1 fruit fly cellular context compared by ENCODE assay signal in the genomic region with DNA sequence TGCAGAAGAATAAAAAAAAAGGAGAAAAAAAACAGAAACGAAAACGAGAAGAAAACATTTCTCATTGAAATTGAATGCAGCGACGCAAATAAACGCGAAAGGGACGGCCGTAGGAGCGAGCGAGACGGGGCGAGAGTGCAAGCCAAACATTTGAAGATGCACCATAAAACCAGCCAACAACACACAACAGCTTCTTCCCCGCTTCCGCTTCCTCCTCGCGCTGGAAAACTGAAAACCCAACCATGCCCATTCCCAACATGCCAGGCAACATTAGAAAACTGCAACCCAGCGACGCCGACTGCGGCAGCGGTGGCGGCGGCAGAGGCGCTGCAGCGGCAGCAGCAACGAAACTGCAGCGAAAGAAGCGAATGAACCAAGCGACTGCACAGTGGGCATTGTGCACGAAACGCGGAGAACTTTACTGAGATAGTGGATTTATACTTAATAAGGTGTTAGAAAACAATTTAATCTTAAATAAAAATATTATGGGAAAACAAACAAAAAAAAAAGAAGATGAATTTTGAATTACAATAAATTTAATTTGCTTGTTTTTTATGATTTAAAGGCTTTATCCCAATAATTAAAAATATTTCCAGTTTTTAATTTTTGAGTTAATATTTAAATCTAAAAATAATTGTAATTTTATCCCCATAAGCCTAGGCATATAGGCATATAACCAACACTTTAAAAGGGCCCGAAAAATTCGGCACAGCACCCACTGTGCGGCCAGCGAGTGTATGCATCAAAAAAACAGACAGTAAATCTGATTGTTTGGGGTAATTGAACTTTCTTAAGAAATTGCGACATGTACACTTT.
TF ChIP-seq lines count a peak whose summit lies in the region.

No protein-coding gene starts in this region.

TF ChIP-seq in whole organism, embryonic, 481 proteins besides CTCF, POLR2A, EP300 and RAD21 (continued from another document and continues in another):
- TF ChIP-seq Med (GFP tag; lab: Kevin White, UChicago): peak; percentile 21
- TF ChIP-seq slou (GFP tag; optimal IDR thresholded peaks at IDR 0.05; lab: Kevin White, UChicago): peak; percentile 3
- TF ChIP-seq pnt (GFP tag; optimal IDR thresholded peaks at IDR 0.05; lab: Kevin White, UChicago): no peak
- no peak for TF ChIP-seq sr (GFP tag; IDR thresholded peaks at IDR 0.05; lab: Robert Waterston, UW)
- TF ChIP-seq Hmr (GFP tag; optimal IDR thresholded peaks at IDR 0.05; lab: Kevin White, UChicago): no peak
- no peak for TF ChIP-seq disco-r (GFP tag; optimal IDR thresholded peaks at IDR 0.05; lab: Kevin White, UChicago)
- TF ChIP-seq CG31224 (GFP tag; IDR thresholded peaks at IDR 0.05; lab: Robert Waterston, UW): no peak
- no peak for TF ChIP-seq CG13894 (tag; optimal IDR thresholded peaks at IDR 0.05; lab: Kevin White, UChicago)
- TF ChIP-seq inv (GFP tag; IDR thresholded peaks at IDR 0.05; lab: Robert Waterston, UW; ENCODE audit: partially characterized antibody): no peak
- peak; percentile 68 for TF ChIP-seq CG16815 (GFP tag; optimal IDR thresholded peaks at IDR 0.05; lab: Kevin White, UChicago)
- TF ChIP-seq pzg (GFP tag; optimal IDR thresholded peaks at IDR 0.05; lab: Kevin White, UChicago): no peak
- TF ChIP-seq CG18619 (GFP tag; optimal IDR thresholded peaks at IDR 0.05; lab: Kevin White, UChicago): peak; percentile 59
- TF ChIP-seq Xrp1 (GFP tag; IDR thresholded peaks at IDR 0.05; lab: Robert Waterston, UW): peak; percentile 70
- TF ChIP-seq fru (optimal IDR thresholded peaks at IDR 0.05; lab: Kevin White, UChicago): no peak
- no peak for TF ChIP-seq CG7372 (GFP tag; IDR thresholded peaks at IDR 0.05; lab: Robert Waterston, UW)
- TF ChIP-seq MBD-R2 (GFP tag; IDR thresholded peaks at IDR 0.05; lab: Robert Waterston, UW): no peak
- no peak for TF ChIP-seq CG43689 (GFP tag; IDR thresholded peaks at IDR 0.05; lab: Robert Waterston, UW)
- no peak for TF ChIP-seq CG10321 (GFP tag; IDR thresholded peaks at IDR 0.05; lab: Robert Waterston, UW)
- TF ChIP-seq Atf3 (GFP tag; optimal IDR thresholded peaks at IDR 0.05; lab: Kevin White, UChicago): no peak
- TF ChIP-seq Asciz (GFP tag; optimal IDR thresholded peaks at IDR 0.05; lab: Kevin White, UChicago): peak; percentile 71
- peak; percentile 8 for TF ChIP-seq salm (tag; optimal IDR thresholded peaks at IDR 0.05; lab: Kevin White, UChicago)
- TF ChIP-seq jing (GFP tag; optimal IDR thresholded peaks at IDR 0.05; lab: Kevin White, UChicago): no peak
- no peak for TF ChIP-seq unc-4 (GFP tag; IDR thresholded peaks at IDR 0.05; lab: Robert Waterston, UW; ENCODE audit: partially characterized antibody)
- TF ChIP-seq CG10959 (GFP tag; IDR thresholded peaks at IDR 0.05; lab: Robert Waterston, UW): no peak
- TF ChIP-seq CG3847 (GFP tag; IDR thresholded peaks at IDR 0.05; lab: Robert Waterston, UW): no peak
- TF ChIP-seq h (optimal IDR thresholded peaks at IDR 0.05; lab: Kevin White, UChicago): no peak
- TF ChIP-seq CG1529 (GFP tag; optimal IDR thresholded peaks at IDR 0.05; lab: Kevin White, UChicago): peak; percentile 78
- TF ChIP-seq mam (GFP tag; optimal IDR thresholded peaks at IDR 0.05; lab: Kevin White, UChicago): no peak
- TF ChIP-seq CG18476 (GFP tag; optimal IDR thresholded peaks at IDR 0.05; lab: Kevin White, UChicago): peak; percentile 36
- peak; percentile 84 for TF ChIP-seq CG11504 (tag; optimal IDR thresholded peaks at IDR 0.05; lab: Kevin White, UChicago)
- TF ChIP-seq NFAT (GFP tag; IDR thresholded peaks at IDR 0.05; lab: Robert Waterston, UW): no peak
- no peak for TF ChIP-seq ken (GFP tag; IDR thresholded peaks at IDR 0.05; lab: Robert Waterston, UW)
- peak; percentile 66 for TF ChIP-seq CG8924 (tag; optimal IDR thresholded peaks at IDR 0.05; lab: Kevin White, UChicago)
- TF ChIP-seq Gsc (GFP tag; IDR thresholded peaks at IDR 0.05; lab: Robert Waterston, UW): no peak
- no peak for TF ChIP-seq cas (GFP tag; IDR thresholded peaks at IDR 0.05; lab: Robert Waterston, UW)
- no peak for TF ChIP-seq sob (GFP tag; IDR thresholded peaks at IDR 0.05; lab: Robert Waterston, UW)
- peak; percentile 63 for TF ChIP-seq Six4 (GFP tag; optimal IDR thresholded peaks at IDR 0.05; lab: Kevin White, UChicago)
- peak; percentile 35 for TF ChIP-seq Usf (GFP tag; optimal IDR thresholded peaks at IDR 0.05; lab: Kevin White, UChicago)
- no peak for TF ChIP-seq B-H1 (GFP tag; IDR thresholded peaks at IDR 0.05; lab: Robert Waterston, UW)
- no peak for TF ChIP-seq Ets97D (GFP tag; optimal IDR thresholded peaks at IDR 0.05; lab: Kevin White, UChicago)
- peak; percentile 63 for TF ChIP-seq CG2202 (tag; optimal IDR thresholded peaks at IDR 0.05; lab: Kevin White, UChicago)
- no peak for TF ChIP-seq pan (optimal IDR thresholded peaks at IDR 0.05; lab: Kevin White, UChicago)
- TF ChIP-seq pan (GFP tag; optimal IDR thresholded peaks at IDR 0.05 in 1 of 2, IDR thresholded peaks at IDR 0.05 in 1 of 2): no peak
- peak; percentile 1 for TF ChIP-seq CG17568 (GFP tag; optimal IDR thresholded peaks at IDR 0.05; lab: Kevin White, UChicago)
- TF ChIP-seq Lim3 (GFP tag; IDR thresholded peaks at IDR 0.05; lab: Robert Waterston, UW): no peak
- no peak for TF ChIP-seq Oaz (GFP tag; IDR thresholded peaks at IDR 0.05; lab: Robert Waterston, UW)
- TF ChIP-seq CG14050 (GFP tag; IDR thresholded peaks at IDR 0.05; lab: Robert Waterston, UW): no peak
- no peak for TF ChIP-seq wdn (GFP tag; IDR thresholded peaks at IDR 0.05; lab: Robert Waterston, UW)
- TF ChIP-seq nom (GFP tag; optimal IDR thresholded peaks at IDR 0.05; lab: Kevin White, UChicago): no peak
- no peak for TF ChIP-seq CG9876 (GFP tag; optimal IDR thresholded peaks at IDR 0.05; lab: Kevin White, UChicago)
- peak; percentile 51 for TF ChIP-seq CG6689 (GFP tag; IDR thresholded peaks at IDR 0.05; lab: Robert Waterston, UW)
- 0 out of 2 replicates have a peak, but pooled peaks have one; percentile 22 for TF ChIP-seq CG1024 (GFP tag; IDR thresholded peaks at IDR 0.05; lab: Robert Waterston, UW)
- TF ChIP-seq sisA (GFP tag; IDR thresholded peaks at IDR 0.05; lab: Robert Waterston, UW): peak; percentile 46; the same call in 1 of the 2 replicates
- no peak for TF ChIP-seq Sin3A (optimal IDR thresholded peaks at IDR 0.05; lab: Kevin White, UChicago)
- no peak for TF ChIP-seq grn (GFP tag; optimal IDR thresholded peaks at IDR 0.05; lab: Kevin White, UChicago)
- TF ChIP-seq CG5180 (GFP tag; optimal IDR thresholded peaks at IDR 0.05; lab: Kevin White, UChicago): peak; percentile 23
- TF ChIP-seq croc (GFP tag; conservative IDR thresholded peaks at IDR 0.05; lab: Robert Waterston, UW): peak; percentile 45; the same call in 2 of the 3 replicates
- TF ChIP-seq danr (GFP tag; IDR thresholded peaks at IDR 0.05; lab: Robert Waterston, UW): no peak
- peak; percentile 61 for TF ChIP-seq CG12659 (GFP tag; optimal IDR thresholded peaks at IDR 0.05; lab: Kevin White, UChicago)
- TF ChIP-seq Neu2 (GFP tag; optimal IDR thresholded peaks at IDR 0.05; lab: Kevin White, UChicago; ENCODE audit: borderline replicate concordance): no peak
- TF ChIP-seq ewg (GFP tag; optimal IDR thresholded peaks at IDR 0.05; lab: Kevin White, UChicago): peak; percentile 70
- peak; percentile 55; the same call in 1 of the 2 replicates for TF ChIP-seq vvl (GFP tag; IDR thresholded peaks at IDR 0.05; lab: Robert Waterston, UW)
- no peak for TF ChIP-seq D (optimal IDR thresholded peaks at IDR 0.05; lab: Kevin White, UChicago)
- TF ChIP-seq D (GFP tag; optimal IDR thresholded peaks at IDR 0.05; lab: Kevin White, UChicago): peak; percentile 83
- no peak for TF ChIP-seq Dek (tag; optimal IDR thresholded peaks at IDR 0.05; lab: Kevin White, UChicago)
- TF ChIP-seq CG16863 (GFP tag; optimal IDR thresholded peaks at IDR 0.05; lab: Kevin White, UChicago): no peak
- TF ChIP-seq CG7963 (GFP tag; IDR thresholded peaks at IDR 0.05; lab: Robert Waterston, UW; ENCODE audit: partially characterized antibody): no peak
- no peak for TF ChIP-seq BEAF-32 (GFP tag; optimal IDR thresholded peaks at IDR 0.05; lab: Kevin White, UChicago)
- peak; percentile 8; the same call in 1 of the 2 replicates for TF ChIP-seq dimm (GFP tag; IDR thresholded peaks at IDR 0.05; lab: Robert Waterston, UW)
- TF ChIP-seq CG2116 (GFP tag; optimal IDR thresholded peaks at IDR 0.05; lab: Kevin White, UChicago): peak; percentile 38
- no peak for TF ChIP-seq sc (optimal IDR thresholded peaks at IDR 0.05; lab: Kevin White, UChicago)
- TF ChIP-seq sc (GFP tag; optimal IDR thresholded peaks at IDR 0.05; lab: Kevin White, UChicago): peak; percentile 86
- no peak for TF ChIP-seq Dfd (GFP tag; optimal IDR thresholded peaks at IDR 0.05; lab: Kevin White, UChicago)
- TF ChIP-seq CG32767 (GFP tag; IDR thresholded peaks at IDR 0.05; lab: Robert Waterston, UW): 0 out of 2 replicates have a peak, but pooled peaks have one; percentile 24
- peak; percentile 83 for TF ChIP-seq Oli (tag; optimal IDR thresholded peaks at IDR 0.05; lab: Kevin White, UChicago)
- no peak for TF ChIP-seq CG1603 (tag; optimal IDR thresholded peaks at IDR 0.05; lab: Kevin White, UChicago)
- no peak for TF ChIP-seq Kr (GFP tag; optimal IDR thresholded peaks at IDR 0.05; lab: Kevin White, UChicago)
- no peak; the same call in 2 of the 3 replicates for TF ChIP-seq zfh1 (GFP tag; IDR thresholded peaks at IDR 0.05; lab: Robert Waterston, UW)
- no peak for TF ChIP-seq CG6683 (GFP tag; optimal IDR thresholded peaks at IDR 0.05; lab: Kevin White, UChicago)
- peak; percentile 71 for TF ChIP-seq odd (GFP tag; optimal IDR thresholded peaks at IDR 0.05; lab: Kevin White, UChicago)
- TF ChIP-seq dpn (GFP tag; optimal IDR thresholded peaks at IDR 0.05; lab: Kevin White, UChicago): peak in 1 of 2 experiments; percentile 53
- TF ChIP-seq CG4282 (GFP tag; optimal IDR thresholded peaks at IDR 0.05; lab: Kevin White, UChicago): no peak
- TF ChIP-seq D19A (tag; optimal IDR thresholded peaks at IDR 0.05; lab: Kevin White, UChicago): peak; percentile 69
- TF ChIP-seq dm (GFP tag; optimal IDR thresholded peaks at IDR 0.05; lab: Kevin White, UChicago): no peak
- no peak for TF ChIP-seq mirr (GFP tag; optimal IDR thresholded peaks at IDR 0.05; lab: Kevin White, UChicago)
- TF ChIP-seq CG31441 (GFP tag; IDR thresholded peaks at IDR 0.05; lab: Robert Waterston, UW): peak; percentile 92
- peak; percentile 82 for TF ChIP-seq CG7839 (tag; optimal IDR thresholded peaks at IDR 0.05; lab: Kevin White, UChicago)
- peak; percentile 58 for TF ChIP-seq tin (GFP tag; optimal IDR thresholded peaks at IDR 0.05; lab: Kevin White, UChicago)
- TF ChIP-seq H15 (GFP tag; IDR thresholded peaks at IDR 0.05; lab: Robert Waterston, UW): no peak
- no peak for TF ChIP-seq fd102C (GFP tag; optimal IDR thresholded peaks at IDR 0.05; lab: Kevin White, UChicago)
- TF ChIP-seq CG11695 (GFP tag; IDR thresholded peaks at IDR 0.05; lab: Robert Waterston, UW): 0 out of 3 replicates have a peak, but pooled peaks have one; percentile 25
- TF ChIP-seq dysf (GFP tag; IDR thresholded peaks at IDR 0.05; lab: Robert Waterston, UW): peak; percentile 30; the same call in 1 of the 3 replicates
- peak; percentile 85 for TF ChIP-seq CG2712 (tag; optimal IDR thresholded peaks at IDR 0.05; lab: Kevin White, UChicago)
- no peak for TF ChIP-seq dati (GFP tag; IDR thresholded peaks at IDR 0.05; lab: Robert Waterston, UW)
- TF ChIP-seq tup (GFP tag; optimal IDR thresholded peaks at IDR 0.05; lab: Kevin White, UChicago): no peak
- TF ChIP-seq Ptx1 (GFP tag; IDR thresholded peaks at IDR 0.05; lab: Robert Waterston, UW): peak; percentile 31; the same call in 1 of the 2 replicates
- peak; percentile 8 for TF ChIP-seq CG3281 (GFP tag; optimal IDR thresholded peaks at IDR 0.05; lab: Kevin White, UChicago)
- no peak for TF ChIP-seq CG13123 (GFP tag; optimal IDR thresholded peaks at IDR 0.05; lab: Kevin White, UChicago)
- no peak for TF ChIP-seq vfl (GFP tag; optimal IDR thresholded peaks at IDR 0.05; lab: Kevin White, UChicago)
- TF ChIP-seq ATbp (GFP tag; optimal IDR thresholded peaks at IDR 0.05; lab: Kevin White, UChicago): peak; percentile 59
- TF ChIP-seq CG12744 (GFP tag; optimal IDR thresholded peaks at IDR 0.05; lab: Kevin White, UChicago): no peak
- TF ChIP-seq CG12942 (GFP tag; optimal IDR thresholded peaks at IDR 0.05; lab: Kevin White, UChicago): peak; percentile 26
- peak; percentile 84 for TF ChIP-seq fd96Cb (tag; optimal IDR thresholded peaks at IDR 0.05; lab: Kevin White, UChicago)
- no peak for TF ChIP-seq ham (GFP tag; IDR thresholded peaks at IDR 0.05; lab: Robert Waterston, UW)
- TF ChIP-seq CG33213 (GFP tag; optimal IDR thresholded peaks at IDR 0.05; lab: Kevin White, UChicago): no peak
- TF ChIP-seq CG1233 (GFP tag; optimal IDR thresholded peaks at IDR 0.05; lab: Kevin White, UChicago): peak; percentile 64
- TF ChIP-seq CG9727 (GFP tag; optimal IDR thresholded peaks at IDR 0.05; lab: Kevin White, UChicago): peak; percentile 76
- TF ChIP-seq pita (GFP tag; optimal IDR thresholded peaks at IDR 0.05; lab: Kevin White, UChicago): no peak
- no peak for TF ChIP-seq ftz-f1 (GFP tag; optimal IDR thresholded peaks at IDR 0.05; lab: Kevin White, UChicago)
- TF ChIP-seq schlank (tag; optimal IDR thresholded peaks at IDR 0.05; lab: Kevin White, UChicago): no peak
- TF ChIP-seq CG3726 (GFP tag; IDR thresholded peaks at IDR 0.05; lab: Robert Waterston, UW): no peak
- TF ChIP-seq CG10543 (GFP tag; optimal IDR thresholded peaks at IDR 0.05; lab: Kevin White, UChicago): no peak
- peak in 1 of 2 experiments; percentile 90 for TF ChIP-seq Eip74EF (GFP tag; optimal IDR thresholded peaks at IDR 0.05; lab: Kevin White, UChicago)
- TF ChIP-seq CG9797 (GFP tag; optimal IDR thresholded peaks at IDR 0.05; lab: Kevin White, UChicago): no peak
- peak; percentile 35 for TF ChIP-seq CG5245 (GFP tag; optimal IDR thresholded peaks at IDR 0.05; lab: Kevin White, UChicago)
- no peak for TF ChIP-seq YL-1 (GFP tag; optimal IDR thresholded peaks at IDR 0.05; lab: Kevin White, UChicago)
- TF ChIP-seq Tbp (GFP tag; optimal IDR thresholded peaks at IDR 0.05; lab: Kevin White, UChicago): no peak
- no peak for TF ChIP-seq CG18599 (GFP tag; optimal IDR thresholded peaks at IDR 0.05; lab: Kevin White, UChicago)
- no peak for TF ChIP-seq CG3065 (GFP tag; optimal IDR thresholded peaks at IDR 0.05; lab: Kevin White, UChicago)
- peak; percentile 9 for TF ChIP-seq oc (tag; optimal IDR thresholded peaks at IDR 0.05; lab: Kevin White, UChicago)
- TF ChIP-seq Atf6 (GFP tag; IDR thresholded peaks at IDR 0.05; lab: Robert Waterston, UW): no peak
- peak; percentile 83 for TF ChIP-seq lbe (GFP tag; optimal IDR thresholded peaks at IDR 0.05; lab: Kevin White, UChicago)
- no peak for TF ChIP-seq abd-A (tag; optimal IDR thresholded peaks at IDR 0.05; lab: Kevin White, UChicago)
- TF ChIP-seq CG18764 (GFP tag; optimal IDR thresholded peaks at IDR 0.05; lab: Kevin White, UChicago): peak; percentile 27
- TF ChIP-seq tgo (GFP tag; IDR thresholded peaks at IDR 0.05; lab: Robert Waterston, UW): peak; percentile 25; the same call in 1 of the 3 replicates
